Worm (Caenorhabditis elegans) whole organism, L4 larva: Measurements from ENCODE around the gene ccz-1.

Source experiments
- ceh-20 ChIP-seq: fragments of 200-800 bp; sonication (Bioruptor generic); IDR thresholded peaks from 2 replicates; pipeline ENCODE4 v1.3.6; 2022; ENCODE audit warnings: missing genetic modification reagents, missing genetic modification characterization, missing compliant biosample characterization
- ceh-44 ChIP-seq: fragments of 200-800 bp; sonication (Bioruptor generic); IDR thresholded peaks from 2 replicates; pipeline ENCODE4 v1.3.6; 2022; ENCODE audit warnings: missing genetic modification reagents, missing genetic modification characterization, missing compliant biosample characterization
- fkh-10 ChIP-seq: fragments of 150-350 bp; optimal IDR thresholded peaks from 2 replicates; lab custom pipeline; 2014; ENCODE audit warnings: missing biosample characterization, missing genetic modification reagents, missing genetic modification characterization
- fos-1 ChIP-seq: fragments of 150-350 bp; optimal IDR thresholded peaks from 2 replicates; lab custom pipeline; 2014; ENCODE audit warnings: missing biosample characterization, missing genetic modification characterization
- lin-13 ChIP-seq: fragments of 150-350 bp; optimal IDR thresholded peaks from 2 replicates; lab custom pipeline; 2014; ENCODE audit warnings: missing biosample characterization, missing genetic modification reagents, missing genetic modification characterization
- lin-15B ChIP-seq: fragments of 150-350 bp; sonication (generic microtip); optimal IDR thresholded peaks from 3 replicates; lab custom pipeline; 2014; ENCODE audit warnings: missing biosample characterization, missing genetic modification characterization
- pha-4 ChIP-seq, 2 experiments: fragments of 150-350 bp in 1 of 2; fragments of 200-800 bp in 1 of 2; sonication (Bioruptor generic) in 1 of 2; IDR thresholded peaks in 1 of 2; optimal IDR thresholded peaks in 1 of 2; 2 replicates each; pipeline versions ENCODE4 v1.3.6 to Lab custom; 2014 to 2022; ENCODE audit warnings: missing genetic modification characterization in 2 of 2, missing genetic modification reagents in 2 of 2, missing biosample characterization in 1 of 2, missing compliant biosample characterization in 1 of 2
- rbr-2 ChIP-seq: sonication (generic microtip); optimal IDR thresholded peaks from 2 replicates; lab custom pipeline; 2016; ENCODE audit warnings: missing genotype, missing genetic modification characterization, missing compliant biosample characterization

DNA sequence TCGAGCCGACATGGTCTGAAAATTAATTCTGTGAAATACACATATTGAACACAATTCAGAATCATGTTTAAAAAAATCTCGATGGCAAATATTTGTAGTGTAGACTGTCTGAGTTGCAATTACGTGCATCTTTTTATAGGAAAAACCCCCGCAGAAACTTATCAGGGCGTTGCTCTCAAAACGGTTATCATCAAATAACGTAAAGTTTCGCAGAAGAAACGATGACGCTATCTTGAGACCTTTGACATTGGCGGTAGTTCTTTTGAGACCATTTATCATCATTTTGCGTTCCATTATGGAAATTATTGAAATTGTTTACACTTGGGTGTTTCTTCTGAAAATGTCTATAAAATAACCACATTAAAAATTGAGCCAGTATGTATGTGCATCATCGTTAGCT lies 52.1 kb downstream of the ccz-1 start, which contains the start of gene dct-17:
- TF ChIP-seq fos-1 (no peak), ceh-44 (GFP tag; lab: Robert Waterston, UW) (no peak), lin-13 (GFP tag; lab: Kevin White, UChicago) (no peak), rbr-2 (tag; lab: Kevin White, UChicago) (no peak), ceh-20 (no peak), lin-15B (tag; lab: Kevin White, UChicago) (no peak), fkh-10 (GFP tag; lab: Kevin White, UChicago) (no peak), pha-4 (GFP tag; IDR thresholded peaks at IDR 0.05; lab: Robert Waterston, UW) (no peak), pha-4 (tag; optimal IDR thresholded peaks at IDR 0.05; lab: Kevin White, UChicago) (no peak)
